Fruit fly (Drosophila melanogaster): ENCODE measurements around the gene CG43694.
A peak's percentile ranks its signal among the peaks of the same experiment; 100 is the strongest.

The CG43694 gene

dm6 chr3R:23425107-23425506, 722 bp downstream of the CG43694 start:
- TF ChIP-seq Snoo (tag; optimal IDR thresholded peaks at IDR 0.05) (peak; percentile 9), fd96Ca (GFP tag; IDR thresholded peaks at IDR 0.05) (no peak)

dm6 chr3R:23421925-23422324, 3.9 kb downstream of the CG43694 start:
- no peak for TF ChIP-seq Ets98B (GFP tag; IDR thresholded peaks at IDR 0.05)
- TF ChIP-seq CG10348 (GFP tag; IDR thresholded peaks at IDR 0.05), result no peak
- TF ChIP-seq gl (tag; optimal IDR thresholded peaks at IDR 0.05), result no peak
- TF ChIP-seq CG12605 (GFP tag; IDR thresholded peaks at IDR 0.05), result no peak
- TF ChIP-seq EcR (GFP tag; optimal IDR thresholded peaks at IDR 0.05), result no peak
- TF ChIP-seq CG15710 (tag; optimal IDR thresholded peaks at IDR 0.05), result no peak
- TF ChIP-seq CG8159 (tag; optimal IDR thresholded peaks at IDR 0.05), result no peak
- no peak for TF ChIP-seq CG4496 (GFP tag; IDR thresholded peaks at IDR 0.05)
- TF ChIP-seq Snoo (tag; optimal IDR thresholded peaks at IDR 0.05), result no peak
- TF ChIP-seq rn (GFP tag; IDR thresholded peaks at IDR 0.05), result no peak
- no peak for TF ChIP-seq D1 (tag; optimal IDR thresholded peaks at IDR 0.05)
- TF ChIP-seq CG14655 (GFP tag; optimal IDR thresholded peaks at IDR 0.05), result no peak
- no peak for TF ChIP-seq CG17806 (tag; optimal IDR thresholded peaks at IDR 0.05)
- no peak for TF ChIP-seq Pif1A (GFP tag; optimal IDR thresholded peaks at IDR 0.05)
- TF ChIP-seq CG13204 (GFP tag; optimal IDR thresholded peaks at IDR 0.05), result no peak
- no peak for TF ChIP-seq CG32121 (GFP tag; IDR thresholded peaks at IDR 0.05)
- TF ChIP-seq CG9948 (tag; optimal IDR thresholded peaks at IDR 0.05), result no peak
- no peak for TF ChIP-seq CG8301 (tag; optimal IDR thresholded peaks at IDR 0.05)
- TF ChIP-seq Pif1B (GFP tag; optimal IDR thresholded peaks at IDR 0.05), result no peak

dm6 chr3R:23417650-23418049, 8.2 kb downstream of the CG43694 start:
- TF ChIP-seq Ets98B (GFP tag; IDR thresholded peaks at IDR 0.05) (peak; percentile 29), Pif1B (GFP tag; optimal IDR thresholded peaks at IDR 0.05) (no peak), D1 (tag; optimal IDR thresholded peaks at IDR 0.05) (no peak), fd96Ca (GFP tag; IDR thresholded peaks at IDR 0.05) (peak; percentile 52; the same call in 1 of the 3 replicates), EcR (GFP tag; optimal IDR thresholded peaks at IDR 0.05) (no peak), CG4496 (GFP tag; IDR thresholded peaks at IDR 0.05) (0 out of 3 replicates have a peak, but pooled peaks have one; percentile 36), Snoo (tag; optimal IDR thresholded peaks at IDR 0.05) (no peak), CG8159 (tag; optimal IDR thresholded peaks at IDR 0.05) (no peak), CG34367 (tag; optimal IDR thresholded peaks at IDR 0.05) (no peak), CG8301 (tag; optimal IDR thresholded peaks at IDR 0.05) (peak; percentile 39), CG14655 (GFP tag; optimal IDR thresholded peaks at IDR 0.05) (peak; percentile 30), CG9948 (tag; optimal IDR thresholded peaks at IDR 0.05) (no peak), CG32121 (GFP tag; IDR thresholded peaks at IDR 0.05) (no peak)

dm6 chr3R:23416579-23416978, 9.2 kb downstream of the CG43694 start:
- TF ChIP-seq Snoo (tag; optimal IDR thresholded peaks at IDR 0.05) (no peak), CG8159 (tag; optimal IDR thresholded peaks at IDR 0.05) (no peak), CG14655 (GFP tag; optimal IDR thresholded peaks at IDR 0.05) (peak; percentile 53), CG32121 (GFP tag; IDR thresholded peaks at IDR 0.05) (peak; percentile 75), EcR (GFP tag; optimal IDR thresholded peaks at IDR 0.05) (no peak), Pif1B (GFP tag; optimal IDR thresholded peaks at IDR 0.05) (no peak), Pif1A (GFP tag; optimal IDR thresholded peaks at IDR 0.05) (peak; percentile 52), Ets98B (GFP tag; IDR thresholded peaks at IDR 0.05) (peak; percentile 75), CG10348 (GFP tag; IDR thresholded peaks at IDR 0.05) (no peak), gl (tag; optimal IDR thresholded peaks at IDR 0.05) (no peak), CG34367 (tag; optimal IDR thresholded peaks at IDR 0.05) (no peak), CG8301 (tag; optimal IDR thresholded peaks at IDR 0.05) (peak; percentile 69), CG12605 (GFP tag; IDR thresholded peaks at IDR 0.05) (no peak; the same call in 1 of the 2 replicates), CG9948 (tag; optimal IDR thresholded peaks at IDR 0.05) (no peak), CG17806 (tag; optimal IDR thresholded peaks at IDR 0.05) (no peak), fd96Ca (GFP tag; IDR thresholded peaks at IDR 0.05) (peak; percentile 72), rn (GFP tag; IDR thresholded peaks at IDR 0.05) (no peak), CG13204 (GFP tag; optimal IDR thresholded peaks at IDR 0.05) (no peak), CG15710 (tag; optimal IDR thresholded peaks at IDR 0.05) (no peak), CG4496 (GFP tag; IDR thresholded peaks at IDR 0.05) (peak; percentile 65; the same call in 2 of the 3 replicates), D1 (tag; optimal IDR thresholded peaks at IDR 0.05) (no peak)

- TF ChIP-seq CG8301 (tag; optimal IDR thresholded peaks at IDR 0.05), result peak; percentile 31
- peak; percentile 55 for TF ChIP-seq CG14655 (GFP tag; optimal IDR thresholded peaks at IDR 0.05)
- TF ChIP-seq CG12605 (GFP tag; IDR thresholded peaks at IDR 0.05), result no peak
- no peak for TF ChIP-seq CG4496 (GFP tag; IDR thresholded peaks at IDR 0.05)
- TF ChIP-seq CG9948 (tag; optimal IDR thresholded peaks at IDR 0.05), result peak; percentile 18
Measured at dm6 chr3R:23407880-23408279, 17.9 kb downstream of the CG43694 start.

dm6 chr3R:23405209-23405608, 20.6 kb downstream of the CG43694 start, which contains the start of gene Ir94e:
Ir94e (plus strand) TSS chr3R:23405509.
- TF ChIP-seq D1 (tag; optimal IDR thresholded peaks at IDR 0.05) (no peak), CG15710 (tag; optimal IDR thresholded peaks at IDR 0.05) (no peak), EcR (GFP tag; optimal IDR thresholded peaks at IDR 0.05) (no peak)

dm6 chr3R:23403628-23404027, 22.2 kb downstream of the CG43694 start, which contains the start of gene CG17380:
CG17380 (minus strand) TSS chr3R:23403728.
- TF ChIP-seq fd96Ca (GFP tag; IDR thresholded peaks at IDR 0.05), result no peak
- no peak for TF ChIP-seq CG13204 (GFP tag; optimal IDR thresholded peaks at IDR 0.05)
- no peak for TF ChIP-seq Snoo (tag; optimal IDR thresholded peaks at IDR 0.05)
- TF ChIP-seq rn (GFP tag; IDR thresholded peaks at IDR 0.05), result no peak
